Fruit fly (Drosophila melanogaster): Measurements from ENCODE around the gene CG12535.

Gene CG12535

DNA sequence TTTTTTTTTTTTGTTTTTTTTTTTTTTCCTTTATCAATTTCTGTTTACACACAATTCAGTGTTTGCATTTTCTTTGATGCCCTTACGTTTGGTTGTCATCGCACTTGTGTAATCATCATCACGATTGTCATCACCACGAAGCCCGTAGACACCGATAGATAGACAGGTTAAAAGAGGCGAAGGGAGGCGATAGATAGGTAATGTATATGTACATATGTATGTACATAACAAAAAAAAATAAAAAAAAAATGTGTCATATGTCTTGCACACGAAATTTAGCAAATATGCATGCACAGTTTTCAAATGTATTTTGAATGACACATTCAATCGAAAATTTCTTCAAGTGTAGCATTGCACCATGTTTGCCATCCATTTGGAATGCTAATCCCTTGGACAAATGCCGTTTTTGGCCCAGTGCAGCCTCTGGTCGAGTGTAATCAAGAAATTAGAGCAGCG is 91.0 kb downstream of the CG12535 start (continued):
- TF ChIP-seq trh (GFP tag; optimal IDR thresholded peaks at IDR 0.05) (peak; percentile 11), Xbp1 (GFP tag; optimal IDR thresholded peaks at IDR 0.05) (no peak), Mes4 (GFP tag; optimal IDR thresholded peaks at IDR 0.05) (peak; percentile 51), E2f1 (GFP tag; IDR thresholded peaks at IDR 0.05) (0 out of 2 replicates have a peak, but pooled peaks have one; percentile 14), CG4404 (GFP tag; IDR thresholded peaks at IDR 0.05) (no peak), CG11504 (tag; optimal IDR thresholded peaks at IDR 0.05) (peak; percentile 53), Hr3 (GFP tag; optimal IDR thresholded peaks at IDR 0.05) (peak; percentile 18), CG10147 (GFP tag; optimal IDR thresholded peaks at IDR 0.05) (no peak), Lpt (GFP tag; optimal IDR thresholded peaks at IDR 0.05) (no peak), Xrp1 (GFP tag; IDR thresholded peaks at IDR 0.05) (peak; percentile 53), Hr78 (GFP tag; optimal IDR thresholded peaks at IDR 0.05) (no peak), HmgZ (tag; optimal IDR thresholded peaks at IDR 0.05) (no peak), CG7271 (tag; optimal IDR thresholded peaks at IDR 0.05) (no peak), MTF-1 (GFP tag; optimal IDR thresholded peaks at IDR 0.05; ENCODE audit: borderline replicate concordance) (peak; percentile 68), mirr (GFP tag; optimal IDR thresholded peaks at IDR 0.05) (peak; percentile 5), CG2678 (tag; optimal IDR thresholded peaks at IDR 0.05) (peak; percentile 61), Kr (GFP tag; optimal IDR thresholded peaks at IDR 0.05) (peak; percentile 27), CG12104 (GFP tag; optimal IDR thresholded peaks at IDR 0.05) (peak; percentile 42), zfh2 (GFP tag; optimal IDR thresholded peaks at IDR 0.05) (no peak), CG11695 (GFP tag; IDR thresholded peaks at IDR 0.05) (no peak), Gsc (GFP tag; IDR thresholded peaks at IDR 0.05) (no peak), Myb (GFP tag; optimal IDR thresholded peaks at IDR 0.05) (no peak), inv (GFP tag; IDR thresholded peaks at IDR 0.05; ENCODE audit: partially characterized antibody) (no peak), CG15073 (GFP tag; optimal IDR thresholded peaks at IDR 0.05) (no peak), pfk (GFP tag; optimal IDR thresholded peaks at IDR 0.05) (no peak), E2f2 (GFP tag; IDR thresholded peaks at IDR 0.05) (no peak), pros (GFP tag; optimal IDR thresholded peaks at IDR 0.05) (no peak), gcm2 (GFP tag; optimal IDR thresholded peaks at IDR 0.05) (no peak), HmgD (GFP tag; optimal IDR thresholded peaks at IDR 0.05) (peak; percentile 1), slou (GFP tag; optimal IDR thresholded peaks at IDR 0.05) (no peak), Opbp (GFP tag; IDR thresholded peaks at IDR 0.05; ENCODE audit: partially characterized antibody) (no peak), CG32532 (GFP tag; IDR thresholded peaks at IDR 0.05) (no peak), aop (GFP tag; IDR thresholded peaks at IDR 0.05) (no peak), Sox102F (GFP tag; optimal IDR thresholded peaks at IDR 0.05) (peak; percentile 60), Rx (GFP tag; IDR thresholded peaks at IDR 0.05) (no peak), Sry-δ (GFP tag; optimal IDR thresholded peaks at IDR 0.05) (peak; percentile 22), CG5245 (GFP tag; optimal IDR thresholded peaks at IDR 0.05) (no peak), Hsf (GFP tag; optimal IDR thresholded peaks at IDR 0.05) (no peak), BEAF-32 (GFP tag; optimal IDR thresholded peaks at IDR 0.05) (no peak), bowl (GFP tag; IDR thresholded peaks at IDR 0.05) (no peak), B-H2 (GFP tag; optimal IDR thresholded peaks at IDR 0.05) (no peak), CG43689 (GFP tag; IDR thresholded peaks at IDR 0.05) (no peak), ERR (GFP tag; optimal IDR thresholded peaks at IDR 0.05) (no peak), CG8944 (GFP tag; optimal IDR thresholded peaks at IDR 0.05) (no peak), CG2199 (GFP tag; IDR thresholded peaks at IDR 0.05) (no peak), eyg (GFP tag; optimal IDR thresholded peaks at IDR 0.05) (peak; percentile 41), Neu2 (GFP tag; optimal IDR thresholded peaks at IDR 0.05; ENCODE audit: borderline replicate concordance) (no peak), CG31388 (GFP tag; optimal IDR thresholded peaks at IDR 0.05) (no peak), CG18599 (GFP tag; optimal IDR thresholded peaks at IDR 0.05) (peak; percentile 50), CG14667 (GFP tag; IDR thresholded peaks at IDR 0.05) (no peak), CG17829 (tag; optimal IDR thresholded peaks at IDR 0.05) (peak; percentile 27), fd3F (GFP tag; optimal IDR thresholded peaks at IDR 0.05) (no peak)
